Fruit fly (Drosophila melanogaster): Measurements from ENCODE around the gene CG4854.

The CG4854 gene

DNA sequence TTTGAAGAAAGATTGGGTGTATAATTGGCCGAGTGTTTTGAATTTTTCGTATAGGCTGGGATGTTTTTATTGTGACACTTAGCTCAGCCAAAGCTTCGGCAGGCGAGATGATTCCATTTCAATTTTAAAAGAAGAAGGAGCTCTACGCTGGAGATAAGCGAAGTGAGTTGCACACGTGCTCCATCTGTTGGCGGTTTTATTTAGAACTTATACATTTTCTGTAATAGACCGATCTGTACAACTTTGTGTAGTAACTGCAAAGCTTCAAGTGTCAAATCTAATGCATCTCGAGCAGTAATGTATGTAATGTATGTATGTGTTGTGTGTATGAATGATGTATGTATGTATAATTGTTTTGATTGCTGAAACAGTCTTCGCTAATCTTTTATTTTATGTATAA, 38.6 kb downstream of the CG4854 start:
- TF ChIP-seq Dll (optimal IDR thresholded peaks at IDR 0.05), result no peak
- no peak for TF ChIP-seq psq (optimal IDR thresholded peaks at IDR 0.05)
- no peak for TF ChIP-seq pan (optimal IDR thresholded peaks at IDR 0.05)
- no peak for TF ChIP-seq CG8478 (optimal IDR thresholded peaks at IDR 0.05)
- no peak for TF ChIP-seq usp (GFP tag; optimal IDR thresholded peaks at IDR 0.05)
- TF ChIP-seq EcR (GFP tag; optimal IDR thresholded peaks at IDR 0.05), result no peak

All from whole organism.